Fruit fly (Drosophila melanogaster) whole organism, embryonic: ENCODE measurements around the gene sws.

Source experiments
- CG10366 ChIP-seq: fragments of 200-800 bp; sonication (Bioruptor generic); IDR thresholded peaks from 2 replicates; pipeline ENCODE4 v1.3.6; 2022; ENCODE audit warnings: missing biosample characterization, missing genetic modification characterization
- CG10543 ChIP-seq: fragments of 200-800 bp; sonication (Bioruptor generic); optimal IDR thresholded peaks from 3 replicates; lab custom pipeline; 2017; ENCODE audit warnings: missing biosample characterization, mild to moderate bottlenecking, missing genetic modification characterization, moderate library complexity
- CG10979 ChIP-seq: fragments of 200-800 bp; sonication (Bioruptor generic); optimal IDR thresholded peaks from 2 replicates; lab custom pipeline; 2018; ENCODE audit warnings: missing biosample characterization, mild to moderate bottlenecking, missing genetic modification characterization, moderate library complexity
- CG11695 ChIP-seq: fragments of 200-800 bp; sonication (Bioruptor generic); IDR thresholded peaks from 3 replicates; pipeline ENCODE4 v1.3.6; 2022; ENCODE audit warnings: missing biosample characterization, missing genetic modification characterization
- CG11696 ChIP-seq: fragments of 200-800 bp; sonication (Bioruptor generic); IDR thresholded peaks from 2 replicates; pipeline ENCODE4 v1.3.6; 2022; ENCODE audit warnings: missing biosample characterization, missing genetic modification characterization
- CG13775 ChIP-seq: fragments of 200-800 bp; sonication (Bioruptor generic); optimal IDR thresholded peaks from 3 replicates; lab custom pipeline; 2017; ENCODE audit warnings: missing biosample characterization, mild to moderate bottlenecking, missing genetic modification characterization
- CG14050 ChIP-seq: fragments of 200-800 bp; sonication (Bioruptor generic); IDR thresholded peaks from 3 replicates; pipeline ENCODE4 v1.3.6; 2022; ENCODE audit warnings: missing biosample characterization, missing genetic modification characterization
- CG15073 ChIP-seq: fragments of 200-800 bp; sonication (Bioruptor generic); optimal IDR thresholded peaks from 2 replicates; lab custom pipeline; 2016; ENCODE audit warnings: missing biosample characterization, missing genetic modification characterization
- CG15269 ChIP-seq: fragments of 200-800 bp; sonication (Bioruptor generic); optimal IDR thresholded peaks from 2 replicates; lab custom pipeline; 2018; ENCODE audit warnings: missing biosample characterization, mild to moderate bottlenecking, missing genetic modification characterization, moderate library complexity
- CG15479 ChIP-seq: fragments of 200-800 bp; sonication (Bioruptor generic); optimal IDR thresholded peaks from 3 replicates; lab custom pipeline; 2019; ENCODE audit warnings: missing biosample characterization, mild to moderate bottlenecking, missing genetic modification characterization, moderate library complexity
- CG15601 ChIP-seq: fragments of 200-800 bp; sonication (Bioruptor generic); optimal IDR thresholded peaks from 3 replicates; lab custom pipeline; 2019; ENCODE audit warnings: missing biosample characterization, mild to moderate bottlenecking, missing genetic modification characterization, moderate library complexity
- CG17359 ChIP-seq: fragments of 200-800 bp; sonication (Bioruptor generic); optimal IDR thresholded peaks from 3 replicates; lab custom pipeline; 2018; ENCODE audit warnings: missing biosample characterization, mild to moderate bottlenecking, missing genetic modification characterization, moderate library complexity
- CG17802 ChIP-seq: fragments of 200-800 bp; sonication (Bioruptor generic); optimal IDR thresholded peaks from 2 replicates; lab custom pipeline; 2018; ENCODE audit warnings: missing biosample characterization, mild to moderate bottlenecking, missing genetic modification characterization, moderate library complexity
- CG18764 ChIP-seq: fragments of 200-800 bp; sonication (Bioruptor generic); optimal IDR thresholded peaks from 3 replicates; lab custom pipeline; 2016; ENCODE audit warnings: missing biosample characterization, missing genetic modification characterization
- CG2875 ChIP-seq: fragments of 200-800 bp; sonication (Bioruptor generic); optimal IDR thresholded peaks from 2 replicates; lab custom pipeline; 2017; ENCODE audit warnings: missing biosample characterization, mild to moderate bottlenecking, missing genetic modification characterization, missing genetic modification reagents
- CG32532 ChIP-seq: fragments of 200-800 bp; sonication (Bioruptor generic); IDR thresholded peaks from 2 replicates; pipeline ENCODE4 v1.3.6; 2022; ENCODE audit warnings: missing biosample characterization, missing genetic modification characterization
- CG3847 ChIP-seq: fragments of 200-800 bp; sonication (Bioruptor generic); IDR thresholded peaks from 2 replicates; pipeline ENCODE4 v1.3.6; 2022; ENCODE audit warnings: missing biosample characterization, missing genetic modification characterization
- CG43689 ChIP-seq: fragments of 200-800 bp; sonication (Bioruptor generic); IDR thresholded peaks from 2 replicates; pipeline ENCODE4 v1.3.6; 2022; ENCODE audit warnings: missing biosample characterization, missing genetic modification characterization
- CG4424 ChIP-seq: fragments of 200-800 bp; sonication (Bioruptor generic); optimal IDR thresholded peaks from 3 replicates; lab custom pipeline; 2016; ENCODE audit warnings: missing biosample characterization, missing genetic modification characterization
- CG6272 ChIP-seq: fragments of 200-800 bp; sonication (Bioruptor generic); IDR thresholded peaks from 2 replicates; pipeline ENCODE4 v1.3.6; 2022; ENCODE audit warnings: missing biosample characterization, missing genetic modification characterization
- D19A ChIP-seq: fragments of 200-800 bp; optimal IDR thresholded peaks from 3 replicates; lab custom pipeline; 2019; ENCODE audit warnings: missing biosample characterization, mild to moderate bottlenecking, missing genetic modification characterization, moderate library complexity
- Dad ChIP-seq: fragments of 200-800 bp; sonication (Bioruptor generic); optimal IDR thresholded peaks from 3 replicates; lab custom pipeline; 2016; ENCODE audit warnings: missing biosample characterization, missing genetic modification characterization
- Jarid2 ChIP-seq: fragments of 200-800 bp; sonication (Bioruptor generic); optimal IDR thresholded peaks from 3 replicates; lab custom pipeline; 2017; ENCODE audit warnings: mild to moderate bottlenecking, missing biosample characterization, missing genetic modification reagents, missing genetic modification characterization
- Meics ChIP-seq: fragments of 200-800 bp; sonication (Bioruptor generic); optimal IDR thresholded peaks from 2 replicates; lab custom pipeline; 2017; ENCODE audit warnings: missing biosample characterization, mild to moderate bottlenecking, missing genetic modification characterization
- Neu2 ChIP-seq: fragments of 200-800 bp; sonication (Bioruptor generic); optimal IDR thresholded peaks from 3 replicates; lab custom pipeline; 2016; ENCODE audit warnings: missing biosample characterization, missing genetic modification characterization, borderline replicate concordance
- NfI ChIP-seq: fragments of 200-800 bp; sonication (Bioruptor generic); optimal IDR thresholded peaks from 3 replicates; lab custom pipeline; 2018; ENCODE audit warnings: missing biosample characterization, mild to moderate bottlenecking, missing genetic modification characterization, moderate library complexity
- Optix ChIP-seq: fragments of 200-800 bp; sonication (Bioruptor generic); IDR thresholded peaks from 3 replicates; pipeline ENCODE4 v1.3.6; 2022; ENCODE audit warnings: missing biosample characterization, missing genetic modification characterization
- PHDP ChIP-seq: fragments of 200-800 bp; sonication (Bioruptor generic); optimal IDR thresholded peaks from 3 replicates; lab custom pipeline; 2018; ENCODE audit warnings: missing biosample characterization, mild to moderate bottlenecking, missing genetic modification characterization, moderate library complexity
- Side ChIP-seq: fragments of 200-800 bp; sonication (Bioruptor generic); optimal IDR thresholded peaks from 2 replicates; lab custom pipeline; 2016; ENCODE audit warnings: missing biosample characterization, missing genetic modification characterization
- Sin3A ChIP-seq: fragments of >200 bp; optimal IDR thresholded peaks from 2 replicates; lab custom pipeline; 2018
- Sry-β ChIP-seq: fragments of 200-800 bp; sonication (Bioruptor generic); optimal IDR thresholded peaks from 2 replicates; lab custom pipeline; 2018; ENCODE audit warnings: missing biosample characterization, mild to moderate bottlenecking, missing genetic modification characterization, moderate library complexity
- Taf1 ChIP-seq: fragments of 200-800 bp; sonication (Bioruptor generic); IDR thresholded peaks from 2 replicates; pipeline ENCODE4 v1.3.6; 2022; ENCODE audit warnings: missing biosample characterization, missing genetic modification characterization
- chn ChIP-seq: fragments of 200-800 bp; sonication (Bioruptor generic); optimal IDR thresholded peaks from 2 replicates; lab custom pipeline; 2016; ENCODE audit warnings: missing biosample characterization, missing genetic modification characterization
- ems ChIP-seq: fragments of 200-800 bp; sonication (Bioruptor generic); optimal IDR thresholded peaks from 3 replicates; lab custom pipeline; 2016; ENCODE audit warnings: missing biosample characterization, missing genetic modification characterization
- gfzf ChIP-seq: fragments of 200-800 bp; sonication (Bioruptor generic); optimal IDR thresholded peaks from 2 replicates; lab custom pipeline; 2016; ENCODE audit warnings: missing biosample characterization, mild to moderate bottlenecking, missing genetic modification characterization, moderate library complexity
- grau ChIP-seq: fragments of 200-800 bp; optimal IDR thresholded peaks from 3 replicates; lab custom pipeline; 2019; ENCODE audit warnings: missing biosample characterization, mild to moderate bottlenecking, missing genetic modification characterization, moderate library complexity
- grn ChIP-seq: fragments of 200-800 bp; sonication (Bioruptor generic); optimal IDR thresholded peaks from 3 replicates; lab custom pipeline; 2017; ENCODE audit warnings: missing biosample characterization, missing genetic modification characterization
- gro ChIP-seq: fragments of 200-800 bp; sonication (Bioruptor generic); optimal IDR thresholded peaks from 2 replicates; lab custom pipeline; 2016; ENCODE audit warnings: missing biosample characterization, missing genetic modification characterization
- insv ChIP-seq, 2 experiments: fragments of 200-800 bp; sonication (Bioruptor generic); optimal IDR thresholded peaks; 3 replicates each; lab custom pipeline; 2016 to 2018; ENCODE audit warnings: missing biosample characterization in 2 of 2, missing genetic modification characterization in 2 of 2
- inv ChIP-seq: fragments of 200-800 bp; sonication (Bioruptor generic); IDR thresholded peaks from 2 replicates; pipeline ENCODE4 v1.3.6; 2022; ENCODE audit warnings: missing biosample characterization, missing genetic modification characterization; ENCODE audit not compliant: partially characterized antibody
- kay ChIP-seq: fragments of 200-800 bp; sonication (Bioruptor generic); optimal IDR thresholded peaks from 2 replicates; lab custom pipeline; 2016; ENCODE audit warnings: missing biosample characterization, missing genetic modification characterization
- nom ChIP-seq: fragments of 200-800 bp; sonication (Bioruptor generic); optimal IDR thresholded peaks from 2 replicates; lab custom pipeline; 2017; ENCODE audit warnings: missing biosample characterization, missing genetic modification characterization, mild to moderate bottlenecking, moderate library complexity, missing genetic modification reagents
- psq ChIP-seq: fragments of 200-800 bp; sonication (Bioruptor generic); optimal IDR thresholded peaks from 2 replicates; lab custom pipeline; 2017; ENCODE audit warnings: missing biosample characterization, missing genetic modification characterization
- sr ChIP-seq: fragments of 200-800 bp; sonication (Bioruptor generic); IDR thresholded peaks from 3 replicates; pipeline ENCODE4 v1.3.6; 2022; ENCODE audit warnings: missing biosample characterization, missing genetic modification characterization
- tll ChIP-seq, 2 experiments: fragments of 200-800 bp in 1 of 2; fragments of >200 bp in 1 of 2; sonication (Bioruptor generic) in 1 of 2; optimal IDR thresholded peaks; 2 replicates each; lab custom pipeline; 2017 to 2019; ENCODE audit warnings: missing biosample characterization in 2 of 2, missing genetic modification characterization in 2 of 2, mild to moderate bottlenecking in 1 of 2, moderate library complexity in 1 of 2
- trem ChIP-seq: fragments of 200-800 bp; optimal IDR thresholded peaks from 3 replicates; lab custom pipeline; 2019; ENCODE audit warnings: missing biosample characterization, mild to moderate bottlenecking, missing genetic modification characterization, moderate library complexity
- unpg ChIP-seq: fragments of 200-800 bp; sonication (Bioruptor generic); optimal IDR thresholded peaks from 3 replicates; lab custom pipeline; 2018; ENCODE audit warnings: missing biosample characterization, mild to moderate bottlenecking, missing genetic modification characterization, moderate library complexity
- zf30C ChIP-seq: fragments of 200-800 bp; sonication (Bioruptor generic); optimal IDR thresholded peaks from 3 replicates; lab custom pipeline; 2018; ENCODE audit warnings: missing biosample characterization, mild to moderate bottlenecking, missing genetic modification characterization
- zfh1 ChIP-seq: fragments of 200-800 bp; sonication (Bioruptor generic); IDR thresholded peaks from 3 replicates; pipeline ENCODE4 v1.3.6; 2022; ENCODE audit warnings: missing biosample characterization, missing genetic modification characterization

Gene sws

dm6 chrX:7933210-7933915, 34.7 kb downstream of the sws start, which contains the start of the genes Dhdds and RpS14a (continued):
- TF ChIP-seq Side (GFP tag; lab: Kevin White, UChicago) (peak; percentile 45), Dad (GFP tag; lab: Kevin White, UChicago) (peak; percentile 58), Neu2 (GFP tag; lab: Kevin White, UChicago) (no peak), trem (tag; lab: Kevin White, UChicago) (peak; percentile 74), Optix (GFP tag; lab: Robert Waterston, UW) (no peak; the same call in 2 of the 3 replicates), CG13775 (peak; percentile 89), CG4424 (GFP tag; lab: Kevin White, UChicago) (peak; percentile 77), PHDP (tag; lab: Kevin White, UChicago) (peak; percentile 64), nom (peak; percentile 56), CG15479 (no peak), psq (no peak), CG11695 (GFP tag; lab: Robert Waterston, UW) (0 out of 3 replicates have a peak, but pooled peaks have one; percentile 17), CG15601 (tag; lab: Kevin White, UChicago) (peak; percentile 74), CG15073 (GFP tag; lab: Kevin White, UChicago) (no peak), CG10366 (GFP tag; lab: Robert Waterston, UW) (peak; percentile 14; the same call in 1 of the 2 replicates), kay (GFP tag; lab: Kevin White, UChicago) (no peak), CG2875 (GFP tag; lab: Kevin White, UChicago) (peak; percentile 21), chn (GFP tag; lab: Kevin White, UChicago) (no peak), unpg (GFP tag; lab: Kevin White, UChicago) (peak; percentile 50), zf30C (no peak), CG15269 (tag; lab: Kevin White, UChicago) (peak; percentile 38), Sry-β (no peak), grn (peak; percentile 5), Meics (GFP tag; lab: Kevin White, UChicago) (peak; percentile 80), CG14050 (no peak), inv (GFP tag; lab: Robert Waterston, UW) (peak; percentile 72), CG10979 (tag; lab: Kevin White, UChicago) (peak; percentile 43), CG17359 (peak; percentile 30), zfh1 (0 out of 3 replicates have a peak, but pooled peaks have one; percentile 15), Taf1 (GFP tag; lab: Robert Waterston, UW) (no peak), CG3847 (GFP tag; lab: Robert Waterston, UW) (peak; percentile 47), CG32532 (peak; percentile 60; the same call in 1 of the 2 replicates), ems (GFP tag; lab: Kevin White, UChicago) (no peak), NfI (GFP tag; lab: Kevin White, UChicago) (peak; percentile 75), Sin3A (lab: Kevin White, UChicago) (peak; percentile 100), gro (GFP tag; lab: Kevin White, UChicago) (no peak), CG6272 (GFP tag; lab: Robert Waterston, UW) (0 out of 2 replicates have a peak, but pooled peaks have one; percentile 13), CG10543 (GFP tag; lab: Kevin White, UChicago) (peak; percentile 65), CG43689 (GFP tag; lab: Robert Waterston, UW) (no peak), sr (GFP tag; lab: Robert Waterston, UW) (no peak), insv (GFP tag; optimal IDR thresholded peaks at IDR 0.05; lab: Kevin White, UChicago) (peak in 1 of 2 experiments; percentile 67), grau (peak; percentile 49), CG17802 (tag; lab: Kevin White, UChicago) (peak; percentile 39), CG11696 (GFP tag; lab: Robert Waterston, UW) (no peak), CG18764 (peak; percentile 25), gfzf (peak; percentile 89), Jarid2 (GFP tag; lab: Kevin White, UChicago) (peak; percentile 30), D19A (tag; lab: Kevin White, UChicago) (no peak), tll (GFP tag; optimal IDR thresholded peaks at IDR 0.05; lab: Kevin White, UChicago) (peak; percentile 19 to 85)
